Fruit fly (Drosophila melanogaster) whole organism, embryonic: Measurements from ENCODE around the gene Arp1.

ENCODE experiments used
- CG7357 ChIP-seq: fragments of 200-800 bp; sonication (Bioruptor generic); IDR thresholded peaks from 3 replicates; pipeline ENCODE4 v1.3.6; 2022; ENCODE audit warnings: missing biosample characterization, missing genetic modification characterization
- CG8944 ChIP-seq: fragments of 200-800 bp; sonication (Bioruptor generic); optimal IDR thresholded peaks from 3 replicates; lab custom pipeline; 2016; ENCODE audit warnings: missing biosample characterization, missing genetic modification characterization
- Hmx ChIP-seq: fragments of 200-800 bp; sonication (Bioruptor generic); optimal IDR thresholded peaks from 2 replicates; lab custom pipeline; 2016; ENCODE audit warnings: missing biosample characterization, missing genetic modification characterization
- Lhr ChIP-seq: fragments of 200-800 bp; sonication (Bioruptor generic); optimal IDR thresholded peaks from 3 replicates; lab custom pipeline; 2017; ENCODE audit warnings: mild to moderate bottlenecking, missing biosample characterization, missing genetic modification reagents, missing genetic modification characterization
- Scr ChIP-seq: fragments of 200-800 bp; sonication (Bioruptor generic); IDR thresholded peaks from 2 replicates; pipeline ENCODE4 v1.3.6; 2022; ENCODE audit warnings: missing biosample characterization, missing genetic modification characterization; ENCODE audit not compliant: partially characterized antibody
- caup ChIP-seq: fragments of 200-800 bp; sonication (Bioruptor generic); optimal IDR thresholded peaks from 3 replicates; lab custom pipeline; 2017; ENCODE audit warnings: missing biosample characterization, mild to moderate bottlenecking, missing genetic modification characterization, moderate library complexity; ENCODE audit not compliant: severe bottlenecking
- gt ChIP-seq: fragments of 200-800 bp; sonication (Bioruptor generic); IDR thresholded peaks from 2 replicates; pipeline ENCODE4 v1.3.6; 2022; ENCODE audit warnings: missing biosample characterization, missing genetic modification characterization
- kay ChIP-seq: fragments of 200-800 bp; sonication (Bioruptor generic); optimal IDR thresholded peaks from 2 replicates; lab custom pipeline; 2016; ENCODE audit warnings: missing biosample characterization, missing genetic modification characterization
- lbe ChIP-seq: fragments of 200-800 bp; sonication (Bioruptor generic); optimal IDR thresholded peaks from 2 replicates; lab custom pipeline; 2016; ENCODE audit warnings: missing biosample characterization, mild to moderate bottlenecking, missing genetic modification characterization
- pnt ChIP-seq: fragments of 200-800 bp; sonication (Bioruptor generic); optimal IDR thresholded peaks from 3 replicates; lab custom pipeline; 2016; ENCODE audit warnings: missing biosample characterization, missing genetic modification characterization
- tll ChIP-seq, 2 experiments: fragments of 200-800 bp in 1 of 2; fragments of >200 bp in 1 of 2; sonication (Bioruptor generic) in 1 of 2; optimal IDR thresholded peaks; 2 replicates each; lab custom pipeline; 2017 to 2019; ENCODE audit warnings: missing biosample characterization in 2 of 2, missing genetic modification characterization in 2 of 2, mild to moderate bottlenecking in 1 of 2, moderate library complexity in 1 of 2

DNA sequence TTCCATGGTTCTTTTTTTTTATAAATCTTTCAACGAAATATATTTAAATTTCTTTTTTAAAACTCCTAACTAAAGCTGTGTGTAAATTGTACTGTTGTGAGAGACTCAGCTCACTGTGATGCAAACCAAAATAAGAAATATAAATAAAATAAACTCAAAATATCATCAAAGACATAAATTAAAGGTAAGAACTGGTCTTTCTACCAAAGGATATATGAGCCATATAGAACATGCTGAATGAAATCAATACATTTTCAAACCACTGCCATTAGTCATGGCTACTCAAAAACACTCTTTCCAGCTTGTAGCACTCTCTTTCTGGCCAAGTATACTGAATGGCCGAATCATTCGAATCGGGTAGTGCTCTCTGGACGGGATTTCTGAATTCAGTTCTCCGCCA, 3.2 kb downstream of the Arp1 start, which contains the start of the genes CG14391 and NijC:
- TF ChIP-seq tll (GFP tag; optimal IDR thresholded peaks at IDR 0.05; lab: Kevin White, UChicago) (no peak), gt (no peak), Hmx (no peak), lbe (GFP tag; lab: Kevin White, UChicago) (no peak), kay (no peak), CG7357 (no peak), Lhr (GFP tag; lab: Kevin White, UChicago) (no peak), CG8944 (no peak), Scr (GFP tag; lab: Robert Waterston, UW) (no peak), pnt (GFP tag; lab: Kevin White, UChicago) (no peak), caup (no peak)
